Worm (Caenorhabditis elegans) whole organism, L3 larva: ENCODE results near the gene inx-2.

Source experiments
- R02D3.7 ChIP-seq: fragments of 150-350 bp; optimal IDR thresholded peaks from 2 replicates; lab custom pipeline; 2014; ENCODE audit warnings: missing biosample characterization, missing genetic modification characterization
- ZK546.5 ChIP-seq: sonication (generic microtip); optimal IDR thresholded peaks from 2 replicates; lab custom pipeline; 2017; ENCODE audit warnings: missing biosample characterization, missing genetic modification characterization
- aly-2 ChIP-seq: fragments of 150-350 bp; optimal IDR thresholded peaks from 2 replicates; lab custom pipeline; 2014; ENCODE audit warnings: missing biosample characterization, missing genetic modification characterization
- ama-1 ChIP-seq: fragments of 150-350 bp; optimal IDR thresholded peaks from 2 replicates; lab custom pipeline; 2018
- ceh-16 ChIP-seq: sonication (generic microtip); optimal IDR thresholded peaks from 2 replicates; lab custom pipeline; 2017; ENCODE audit warnings: missing biosample characterization, missing genetic modification characterization
- ceh-28 ChIP-seq: fragments of 150-350 bp; optimal IDR thresholded peaks from 2 replicates; lab custom pipeline; 2014; ENCODE audit warnings: missing biosample characterization, missing genetic modification reagents, missing genetic modification characterization
- ceh-82 ChIP-seq: fragments of 150-350 bp; optimal IDR thresholded peaks from 2 replicates; lab custom pipeline; 2014; ENCODE audit warnings: missing biosample characterization, missing genetic modification characterization
- ceh-9 ChIP-seq: sonication (generic microtip); optimal IDR thresholded peaks from 2 replicates; lab custom pipeline; 2018; ENCODE audit warnings: missing biosample characterization, missing genetic modification characterization
- daf-12 ChIP-seq: fragments of 150-350 bp; optimal IDR thresholded peaks from 2 replicates; lab custom pipeline; 2014; ENCODE audit warnings: missing biosample characterization, missing genetic modification reagents, missing genetic modification characterization
- elt-2 ChIP-seq: sonication (generic microtip); optimal IDR thresholded peaks from 2 replicates; lab custom pipeline; 2016; ENCODE audit warnings: missing genetic modification reagents, mild to moderate bottlenecking, missing genetic modification characterization, missing compliant biosample characterization
- elt-3 ChIP-seq, 3 experiments: fragments of 150-350 bp in 1 of 3; sonication (generic microtip) in 2 of 3; optimal IDR thresholded peaks; 2 replicates in 2 of 3; 4 replicates in 1 of 3; lab custom pipeline; 2014 to 2017; ENCODE audit warnings: missing biosample characterization in 3 of 3, missing genetic modification characterization in 3 of 3
- fkh-2 ChIP-seq: fragments of 150-350 bp; optimal IDR thresholded peaks from 2 replicates; lab custom pipeline; 2014; ENCODE audit warnings: missing biosample characterization, missing genetic modification reagents, missing genetic modification characterization
- fos-1 ChIP-seq: fragments of 150-350 bp; optimal IDR thresholded peaks from 2 replicates; lab custom pipeline; 2014; ENCODE audit warnings: missing biosample characterization, missing genetic modification characterization
- hmg-11 ChIP-seq: sonication (generic microtip); optimal IDR thresholded peaks from 2 replicates; lab custom pipeline; 2016; ENCODE audit warnings: missing genetic modification characterization, missing compliant biosample characterization
- jun-1 ChIP-seq: fragments of 150-350 bp; optimal IDR thresholded peaks from 2 replicates; lab custom pipeline; 2014; ENCODE audit warnings: missing biosample characterization, missing genetic modification reagents, missing genetic modification characterization
- lin-15B ChIP-seq: fragments of 150-350 bp; optimal IDR thresholded peaks from 2 replicates; lab custom pipeline; 2014; ENCODE audit warnings: missing biosample characterization, missing genetic modification characterization
- lin-39 ChIP-seq: fragments of 150-350 bp; optimal IDR thresholded peaks from 2 replicates; lab custom pipeline; 2018; ENCODE audit warnings: missing biosample characterization, missing genetic modification reagents, missing genetic modification characterization
- lsy-12 ChIP-seq: sonication (generic microtip); optimal IDR thresholded peaks from 2 replicates; lab custom pipeline; 2016; ENCODE audit warnings: mild to moderate bottlenecking, missing genetic modification characterization, missing compliant biosample characterization
- mdl-1 ChIP-seq: fragments of 150-350 bp; optimal IDR thresholded peaks from 2 replicates; lab custom pipeline; 2014; ENCODE audit warnings: missing biosample characterization, missing genetic modification characterization
- mml-1 ChIP-seq: fragments of 150-350 bp; sonication (generic microtip); optimal IDR thresholded peaks from 3 replicates; lab custom pipeline; 2014; ENCODE audit warnings: missing biosample characterization, missing genetic modification characterization
- nhr-11 ChIP-seq: fragments of 150-350 bp; optimal IDR thresholded peaks from 2 replicates; lab custom pipeline; 2014; ENCODE audit warnings: missing biosample characterization, missing genetic modification characterization
- nhr-12 ChIP-seq: fragments of 150-350 bp; optimal IDR thresholded peaks from 2 replicates; lab custom pipeline; 2014; ENCODE audit warnings: missing biosample characterization, missing genetic modification characterization
- nhr-237 ChIP-seq: fragments of 150-350 bp; optimal IDR thresholded peaks from 2 replicates; lab custom pipeline; 2014; ENCODE audit warnings: missing biosample characterization, missing genetic modification characterization
- nhr-25 ChIP-seq: sonication (generic microtip); optimal IDR thresholded peaks from 2 replicates; lab custom pipeline; 2017; ENCODE audit warnings: missing biosample characterization, missing genetic modification characterization
- nhr-28 ChIP-seq: fragments of 150-350 bp; optimal IDR thresholded peaks from 2 replicates; lab custom pipeline; 2014; ENCODE audit warnings: missing biosample characterization, missing genetic modification characterization
- nhr-43 ChIP-seq: sonication (generic microtip); optimal IDR thresholded peaks from 2 replicates; lab custom pipeline; 2016; ENCODE audit warnings: mild to moderate bottlenecking, missing genetic modification characterization, missing compliant biosample characterization; ENCODE audit not compliant: poor library complexity, severe bottlenecking
- nhr-67 ChIP-seq: fragments of 150-350 bp; optimal IDR thresholded peaks from 2 replicates; lab custom pipeline; 2014; ENCODE audit warnings: missing biosample characterization, missing genetic modification characterization
- nhr-76 ChIP-seq: fragments of 150-350 bp; sonication (generic microtip); optimal IDR thresholded peaks from 5 replicates; lab custom pipeline; 2014; ENCODE audit warnings: missing biosample characterization, missing genetic modification characterization
- nhr-77 ChIP-seq: fragments of 150-350 bp; optimal IDR thresholded peaks from 2 replicates; lab custom pipeline; 2014; ENCODE audit warnings: missing biosample characterization, missing genetic modification characterization
- pha-4 ChIP-seq: fragments of 150-350 bp; optimal IDR thresholded peaks from 2 replicates; lab custom pipeline; 2014; ENCODE audit warnings: missing biosample characterization, missing genetic modification reagents, missing genetic modification characterization
- pqm-1 ChIP-seq: fragments of 150-350 bp; optimal IDR thresholded peaks from 2 replicates; lab custom pipeline; 2017; ENCODE audit warnings: missing biosample characterization, missing genetic modification characterization, inconsistent platforms
- skn-1 ChIP-seq: fragments of 150-350 bp; optimal IDR thresholded peaks from 2 replicates; lab custom pipeline; 2014; ENCODE audit warnings: missing biosample characterization, missing genetic modification characterization
- snpc-4 ChIP-seq: fragments of 150-350 bp; optimal IDR thresholded peaks from 2 replicates; lab custom pipeline; 2014; ENCODE audit warnings: missing biosample characterization, missing genetic modification characterization
- tbx-2 ChIP-seq: sonication (generic microtip); optimal IDR thresholded peaks from 2 replicates; lab custom pipeline; 2016; ENCODE audit warnings: mild to moderate bottlenecking, missing genetic modification characterization, missing compliant biosample characterization
- unc-39 ChIP-seq: sonication (generic microtip); optimal IDR thresholded peaks from 4 replicates; lab custom pipeline; 2017; ENCODE audit warnings: missing biosample characterization, missing genetic modification characterization
- unc-62 ChIP-seq: fragments of 150-350 bp; sonication (generic microtip); optimal IDR thresholded peaks from 4 replicates; lab custom pipeline; 2014; ENCODE audit warnings: missing biosample characterization, missing genetic modification reagents, missing genetic modification characterization
- ztf-4 ChIP-seq: fragments of 150-350 bp; optimal IDR thresholded peaks from 2 replicates; lab custom pipeline; 2014; ENCODE audit warnings: missing biosample characterization, missing genetic modification characterization

The inx-2 gene

DNA sequence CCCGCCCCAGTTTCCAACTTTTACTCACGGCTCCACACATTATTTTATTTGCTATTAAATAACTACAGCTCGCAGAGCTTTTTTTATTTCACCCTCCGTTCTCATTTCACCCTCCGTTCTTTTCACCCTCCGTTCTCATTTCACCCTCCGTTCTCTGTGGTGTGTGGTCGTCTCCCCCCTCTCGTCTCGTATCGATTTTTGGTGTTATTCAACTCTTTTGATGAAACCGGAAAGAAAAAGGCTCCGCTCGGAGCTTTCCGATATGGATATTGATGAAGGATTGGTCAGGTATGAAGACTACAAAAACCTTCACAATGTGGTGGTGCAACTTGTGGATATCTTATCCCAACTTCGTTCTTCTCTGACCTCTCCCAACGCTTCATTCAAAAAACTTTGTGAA lies 6.0 kb downstream of the inx-2 start:
- TF ChIP-seq elt-3 (tag; optimal IDR thresholded peaks at IDR 0.05; lab: Kevin White, UChicago) (no peak), nhr-76 (tag; lab: Kevin White, UChicago) (no peak), pqm-1 (no peak), nhr-12 (no peak), pha-4 (no peak), ceh-9 (no peak), unc-62 (GFP tag; lab: Kevin White, UChicago) (no peak), ceh-16 (tag; lab: Kevin White, UChicago) (no peak), unc-39 (tag; lab: Kevin White, UChicago) (no peak), lsy-12 (tag; lab: Kevin White, UChicago) (no peak), ztf-4 (no peak), ceh-82 (no peak)
- TF ChIP-seq, all 47 proteins: peak for 0

DNA sequence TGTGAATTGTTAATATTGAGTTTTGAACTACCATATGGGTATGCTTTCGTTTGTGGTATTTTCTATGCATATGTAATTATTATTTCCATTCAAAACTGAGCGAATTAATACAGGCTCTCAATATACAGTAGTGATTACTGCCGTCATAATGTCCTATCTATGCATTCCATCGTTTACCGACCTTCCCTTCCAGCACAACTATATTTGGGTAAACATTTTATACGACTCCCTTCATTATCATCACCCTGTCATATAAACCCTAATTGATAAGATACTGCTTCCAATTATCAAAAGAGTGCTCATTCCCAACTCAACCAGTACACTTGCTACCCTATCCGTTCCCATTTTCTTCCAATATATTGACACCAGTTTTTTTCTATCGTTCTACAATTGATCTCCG lies 6.6 kb downstream of the inx-2 start:
- TF ChIP-seq ama-1 (lab: Kevin White, UChicago) (no peak), pqm-1 (peak; percentile 59), elt-2 (peak; percentile 86), jun-1 (tag; lab: Kevin White, UChicago) (peak; percentile 6)
- TF ChIP-seq, all 47 proteins: peak for 3

DNA sequence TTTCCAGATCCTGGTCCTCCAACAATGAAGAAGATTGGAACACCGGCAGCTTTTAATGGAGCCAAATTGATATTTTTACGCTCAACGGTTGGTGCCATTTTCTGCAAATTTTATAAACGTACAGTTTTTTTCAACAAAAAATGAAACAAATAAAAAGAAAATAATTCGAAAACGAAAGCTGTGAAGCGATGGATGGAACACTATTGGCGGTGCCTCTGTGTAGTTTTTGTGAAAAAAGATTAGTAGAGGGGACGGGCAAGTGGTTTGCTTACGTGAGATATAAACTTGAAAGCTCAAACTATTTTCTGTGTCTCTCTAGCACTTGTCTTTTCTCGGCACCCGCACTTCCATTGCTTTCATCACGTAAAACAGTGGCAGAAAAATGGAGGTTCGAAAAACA lies 8.9 kb downstream of the inx-2 start, which contains the start of gene F38B2.4:
Gene F38B2.4 (minus strand): TSS at position 101 of the 400 bp plus-strand sequence.
- no peak for TF ChIP-seq nhr-237 (tag; lab: Kevin White, UChicago)
- TF ChIP-seq R02D3.7 (tag; lab: Kevin White, UChicago): no peak
- TF ChIP-seq lin-15B: no peak
- no peak for TF ChIP-seq nhr-76 (tag; lab: Kevin White, UChicago)
- TF ChIP-seq nhr-25: no peak
- no peak for TF ChIP-seq nhr-43 (tag; lab: Kevin White, UChicago)
- no peak for TF ChIP-seq ceh-82
- TF ChIP-seq elt-2: no peak
- TF ChIP-seq lin-39 (tag; lab: Kevin White, UChicago): no peak
- TF ChIP-seq aly-2 (tag; lab: Kevin White, UChicago): no peak
- TF ChIP-seq nhr-11 (tag; lab: Kevin White, UChicago): no peak
- TF ChIP-seq nhr-28: no peak
- no peak for TF ChIP-seq skn-1 (tag; lab: Kevin White, UChicago)
- no peak for TF ChIP-seq daf-12
- no peak for TF ChIP-seq jun-1 (tag; lab: Kevin White, UChicago)
- TF ChIP-seq, all 47 proteins: peak for 0

DNA sequence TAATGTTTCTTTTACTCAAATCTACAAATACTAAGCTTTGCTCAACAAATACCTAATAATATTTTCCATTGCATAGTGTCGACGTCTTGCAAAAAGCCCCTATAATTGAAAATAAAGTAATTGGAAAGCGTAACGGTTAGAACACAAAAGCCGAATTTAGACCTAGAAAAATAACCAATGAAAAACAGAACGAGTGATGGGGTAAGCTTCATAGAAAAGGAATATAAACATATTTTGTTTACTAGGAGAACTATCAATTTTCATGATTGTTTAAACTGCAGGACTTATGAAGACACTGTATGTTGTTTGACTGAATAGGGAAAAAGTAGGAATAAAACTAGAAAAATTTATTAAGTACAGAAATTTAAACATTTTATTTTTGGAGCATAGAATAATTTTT lies 10.3 kb downstream of the inx-2 start, which contains the start of gene F38B2.3:
Gene F38B2.3 (minus strand): TSS at position 101 of the 400 bp plus-strand sequence.
- TF ChIP-seq aly-2 (tag; lab: Kevin White, UChicago) (no peak), ZK546.5 (tag; lab: Kevin White, UChicago) (no peak), unc-62 (GFP tag; lab: Kevin White, UChicago) (no peak), mml-1 (tag; lab: Kevin White, UChicago) (no peak), lin-15B (no peak), ztf-4 (no peak), snpc-4 (tag; lab: Kevin White, UChicago) (no peak), pqm-1 (no peak), hmg-11 (tag; lab: Kevin White, UChicago) (no peak), nhr-67 (tag; lab: Kevin White, UChicago) (no peak), mdl-1 (no peak), ceh-28 (tag; lab: Kevin White, UChicago) (no peak), nhr-77 (tag; lab: Kevin White, UChicago) (no peak), nhr-237 (tag; lab: Kevin White, UChicago) (no peak), elt-3 (tag; optimal IDR thresholded peaks at IDR 0.05; lab: Kevin White, UChicago) (no peak)

DNA sequence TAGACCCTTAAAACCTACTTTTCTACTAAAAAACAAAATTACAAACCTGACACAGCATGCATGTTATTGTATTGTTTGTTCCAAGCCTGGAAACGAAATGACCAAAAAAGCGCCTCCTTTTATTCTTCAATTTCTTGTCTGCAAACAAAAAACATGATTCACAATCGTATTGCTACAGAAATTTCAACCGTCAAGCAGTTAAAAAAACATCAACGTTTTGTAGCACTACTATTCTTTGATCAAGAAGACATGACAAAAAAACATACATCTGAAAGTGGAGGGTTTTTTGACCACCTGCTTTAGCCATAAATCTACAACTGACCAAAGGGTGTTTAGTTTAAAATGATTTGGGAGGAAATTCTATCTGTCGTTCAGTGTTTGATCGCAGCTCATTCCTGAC lies 15.4 kb downstream of the inx-2 start, which contains the start of gene F38B2.6:
Gene F38B2.6 (minus strand): TSS at position 101 of the 400 bp plus-strand sequence.
- TF ChIP-seq tbx-2: no peak
- no peak for TF ChIP-seq nhr-12
- no peak for TF ChIP-seq fkh-2 (tag; lab: Kevin White, UChicago)
- no peak for TF ChIP-seq nhr-67 (tag; lab: Kevin White, UChicago)
- TF ChIP-seq mml-1 (tag; lab: Kevin White, UChicago): no peak
- TF ChIP-seq fos-1 (tag; lab: Kevin White, UChicago): no peak
- TF ChIP-seq elt-2: no peak
- TF ChIP-seq, all 47 proteins: peak for 0
